Worm (Caenorhabditis elegans) whole organism, L1 larva: ENCODE results near the gene F58E6.11.

Source experiments
- C04F5.9 ChIP-seq: sonication (generic microtip); optimal IDR thresholded peaks from 2 replicates; lab custom pipeline; 2016; ENCODE audit warnings: missing genetic modification characterization, missing compliant biosample characterization
- aly-2 ChIP-seq: fragments of 150-350 bp; optimal IDR thresholded peaks from 2 replicates; lab custom pipeline; 2014; ENCODE audit warnings: missing biosample characterization, missing genetic modification characterization
- ceh-63 ChIP-seq: fragments of 200-800 bp; sonication (Bioruptor generic); optimal IDR thresholded peaks from 2 replicates; lab custom pipeline; 2018; ENCODE audit warnings: mild to moderate bottlenecking, missing genetic modification characterization, missing compliant biosample characterization
- ceh-82 ChIP-seq, 3 experiments: fragments of 150-350 bp in 1 of 3; sonication (generic microtip) in 2 of 3; optimal IDR thresholded peaks; 2 replicates each; lab custom pipeline; 2014 to 2017; ENCODE audit warnings: missing biosample characterization in 3 of 3, missing genetic modification characterization in 3 of 3
- ces-1 ChIP-seq: fragments of 150-350 bp; optimal IDR thresholded peaks from 2 replicates; lab custom pipeline; 2014; ENCODE audit warnings: missing biosample characterization, missing genetic modification reagents, missing genetic modification characterization
- dsc-1 ChIP-seq: sonication (generic microtip); optimal IDR thresholded peaks from 2 replicates; lab custom pipeline; 2016; ENCODE audit warnings: mild to moderate bottlenecking, missing genetic modification characterization, missing compliant biosample characterization
- efl-1 ChIP-seq, 4 experiments: fragments of 150-350 bp; optimal IDR thresholded peaks in 3 of 4; peaks in 1 of 4; 1 replicate in 1 of 4; 2 replicates in 3 of 4; lab custom pipeline; 2014; ENCODE audit warnings: missing biosample characterization in 2 of 4, missing genetic modification characterization in 2 of 4, missing genetic modification reagents in 2 of 4
- egl-13 ChIP-seq: sonication (generic microtip); optimal IDR thresholded peaks from 2 replicates; lab custom pipeline; 2016; ENCODE audit warnings: missing genotype, missing genetic modification reagents, missing genetic modification characterization, missing compliant biosample characterization
- egl-27 ChIP-seq, 2 experiments: fragments of 150-350 bp in 1 of 2; sonication (generic microtip); optimal IDR thresholded peaks; 3 replicates each; lab custom pipeline; 2017 to 2018; ENCODE audit warnings: missing biosample characterization in 2 of 2, missing genetic modification characterization in 2 of 2, missing genetic modification reagents in 2 of 2
- elt-3 ChIP-seq, 6 experiments: fragments of 150-350 bp in 1 of 6; sonication (generic microtip); optimal IDR thresholded peaks; 2 replicates each; lab custom pipeline; 2017 to 2018; ENCODE audit warnings: missing biosample characterization in 6 of 6, missing genetic modification characterization in 6 of 6, inconsistent platforms in 1 of 6
- fkh-10 ChIP-seq: sonication (generic microtip); optimal IDR thresholded peaks from 2 replicates; lab custom pipeline; 2017; ENCODE audit warnings: missing biosample characterization, missing genetic modification reagents, missing genetic modification characterization
- fkh-8 ChIP-seq: sonication (generic microtip); optimal IDR thresholded peaks from 2 replicates; lab custom pipeline; 2016; ENCODE audit warnings: mild to moderate bottlenecking, missing genetic modification characterization, missing compliant biosample characterization
- grh-1 ChIP-seq: fragments of 200-800 bp; sonication (Bioruptor generic); IDR thresholded peaks from 2 replicates; pipeline ENCODE4 v1.3.6; 2022; ENCODE audit warnings: missing genetic modification reagents, missing genetic modification characterization, missing compliant biosample characterization
- irx-1 ChIP-seq: sonication (generic microtip); optimal IDR thresholded peaks from 2 replicates; lab custom pipeline; 2016; ENCODE audit warnings: missing genetic modification characterization, missing compliant biosample characterization
- lin-14 ChIP-seq: fragments of 200-800 bp; sonication (Bioruptor generic); optimal IDR thresholded peaks from 2 replicates; lab custom pipeline; 2018; ENCODE audit warnings: mild to moderate bottlenecking, missing genetic modification characterization, moderate library complexity, missing compliant biosample characterization
- lin-39 ChIP-seq: fragments of 150-350 bp; optimal IDR thresholded peaks from 2 replicates; lab custom pipeline; 2014; ENCODE audit warnings: missing biosample characterization, missing genetic modification reagents, missing genetic modification characterization
- lsy-2 ChIP-seq, 2 experiments: fragments of 150-350 bp; optimal IDR thresholded peaks; 2 replicates each; lab custom pipeline; 2014; ENCODE audit warnings: missing biosample characterization in 2 of 2, missing genetic modification characterization in 2 of 2
- mep-1 ChIP-seq: fragments of 150-350 bp; optimal IDR thresholded peaks from 2 replicates; lab custom pipeline; 2014; ENCODE audit warnings: missing biosample characterization, missing genetic modification characterization
- nhr-11 ChIP-seq: fragments of 150-350 bp; optimal IDR thresholded peaks from 2 replicates; lab custom pipeline; 2014; ENCODE audit warnings: missing biosample characterization, missing genetic modification characterization
- nhr-47 ChIP-seq: sonication (generic microtip); optimal IDR thresholded peaks from 2 replicates; lab custom pipeline; 2016; ENCODE audit warnings: mild to moderate bottlenecking, missing genetic modification characterization, moderate library complexity, missing compliant biosample characterization
- nhr-71 ChIP-seq: sonication (generic microtip); optimal IDR thresholded peaks from 2 replicates; lab custom pipeline; 2016; ENCODE audit warnings: mild to moderate bottlenecking, missing genetic modification characterization, moderate library complexity, missing compliant biosample characterization
- nhr-90 ChIP-seq: sonication (generic microtip); optimal IDR thresholded peaks from 2 replicates; lab custom pipeline; 2016; ENCODE audit warnings: mild to moderate bottlenecking, missing genetic modification characterization, missing compliant biosample characterization; ENCODE audit not compliant: poor library complexity
- rnt-1 ChIP-seq: sonication (generic microtip); optimal IDR thresholded peaks from 2 replicates; lab custom pipeline; 2016; ENCODE audit warnings: mild to moderate bottlenecking, missing genetic modification characterization, moderate library complexity, missing compliant biosample characterization
- skn-1 ChIP-seq: fragments of 150-350 bp; optimal IDR thresholded peaks from 2 replicates; lab custom pipeline; 2014; ENCODE audit warnings: missing biosample characterization, missing genetic modification characterization
- snpc-4 ChIP-seq: fragments of 150-350 bp; optimal IDR thresholded peaks from 2 replicates; lab custom pipeline; 2014; ENCODE audit warnings: missing biosample characterization, missing genetic modification characterization
- snu-23 ChIP-seq: sonication (generic microtip); optimal IDR thresholded peaks from 2 replicates; lab custom pipeline; 2016; ENCODE audit warnings: missing genetic modification characterization, missing compliant biosample characterization
- swsn-7 ChIP-seq: sonication (generic microtip); optimal IDR thresholded peaks from 2 replicates; lab custom pipeline; 2016; ENCODE audit warnings: missing genetic modification characterization, missing compliant biosample characterization
- tbx-2 ChIP-seq: sonication (generic microtip); optimal IDR thresholded peaks from 2 replicates; lab custom pipeline; 2016; ENCODE audit warnings: missing genetic modification characterization, missing compliant biosample characterization
- unc-130 ChIP-seq: fragments of 150-350 bp; optimal IDR thresholded peaks from 2 replicates; lab custom pipeline; 2017; ENCODE audit warnings: missing biosample characterization, missing genetic modification characterization, inconsistent platforms
- unc-86 ChIP-seq: sonication (generic microtip); optimal IDR thresholded peaks from 2 replicates; lab custom pipeline; 2016; ENCODE audit warnings: missing genetic modification characterization, missing compliant biosample characterization
- vab-15 ChIP-seq: sonication (generic microtip); optimal IDR thresholded peaks from 2 replicates; lab custom pipeline; 2017; ENCODE audit warnings: missing genotype, mild to moderate bottlenecking, missing genetic modification characterization, missing compliant biosample characterization
- zag-1 ChIP-seq: fragments of 150-350 bp; optimal IDR thresholded peaks from 2 replicates; lab custom pipeline; 2014; ENCODE audit warnings: missing biosample characterization, missing genetic modification characterization
- zip-4 ChIP-seq: fragments of 200-800 bp; sonication (Bioruptor generic); optimal IDR thresholded peaks from 2 replicates; lab custom pipeline; 2018; ENCODE audit warnings: mild to moderate bottlenecking, missing genetic modification characterization, moderate library complexity, missing compliant biosample characterization
- ztf-4 ChIP-seq: fragments of 150-350 bp; optimal IDR thresholded peaks from 2 replicates; lab custom pipeline; 2014; ENCODE audit warnings: missing biosample characterization, missing genetic modification characterization

The F58E6.11 gene

DNA sequence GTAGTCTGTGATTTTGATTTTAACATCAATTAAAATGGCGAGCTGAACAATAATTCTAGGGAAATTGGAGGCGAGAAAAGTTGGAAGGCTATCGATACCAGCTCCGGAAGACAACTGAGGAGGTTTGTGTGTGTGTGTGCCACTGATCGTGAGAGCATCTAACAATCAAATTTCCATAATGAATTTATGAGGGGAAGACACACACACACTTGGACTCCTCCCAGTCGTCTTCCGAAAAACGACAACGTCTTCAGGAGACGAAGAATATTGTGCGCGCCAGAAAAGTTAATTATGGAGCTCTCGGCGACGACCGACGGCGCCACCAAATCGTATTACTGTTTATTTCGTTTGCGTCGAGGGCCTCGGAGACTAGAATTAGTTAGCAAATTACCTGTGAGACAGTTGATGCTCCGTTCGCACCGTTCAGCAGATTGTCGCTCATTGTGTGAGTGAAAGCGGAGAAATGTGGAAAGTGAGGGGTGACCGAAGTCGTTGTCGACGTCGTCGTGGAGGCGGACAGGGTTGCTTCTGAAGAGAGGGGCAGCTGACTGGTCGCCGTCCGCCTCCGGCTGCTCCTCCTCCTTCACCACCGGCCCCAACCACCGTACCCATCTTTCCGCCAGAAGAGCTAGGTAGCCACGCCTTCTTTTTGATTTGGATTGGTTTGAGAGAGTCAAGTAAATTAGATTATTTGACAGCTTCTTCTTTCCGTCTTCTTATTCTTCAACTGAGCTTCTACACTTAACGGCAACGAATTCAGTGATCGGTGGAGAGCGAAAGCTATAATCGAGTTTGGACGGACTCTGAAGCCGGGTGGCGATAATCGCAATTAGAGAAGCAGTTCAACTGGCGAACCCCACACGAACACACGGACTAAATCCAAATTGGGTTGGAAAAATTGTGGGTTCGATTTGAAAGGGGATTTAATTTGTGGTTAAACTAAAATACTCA lies 11.3 kb upstream of the F58E6.11 start, which contains the start of gene unc-42:
unc-42 (minus strand) TSS at position 564 of the 951 bp plus-strand sequence.
- no peak for TF ChIP-seq unc-86 (tag; lab: Kevin White, UChicago)
- TF ChIP-seq tbx-2 (tag; lab: Kevin White, UChicago): peak; percentile 35
- peak; percentile 30 for TF ChIP-seq nhr-71 (tag; lab: Kevin White, UChicago)
- peak; percentile 100 for TF ChIP-seq ces-1 (GFP tag; lab: Kevin White, UChicago)
- peak in 1 of 2 experiments; percentile 53 for TF ChIP-seq lsy-2 (tag; optimal IDR thresholded peaks at IDR 0.05; lab: Kevin White, UChicago)
- TF ChIP-seq rnt-1 (tag; lab: Kevin White, UChicago): no peak
- no peak for TF ChIP-seq elt-3 (tag; optimal IDR thresholded peaks at IDR 0.05; lab: Kevin White, UChicago)
- no peak for TF ChIP-seq irx-1 (tag; lab: Kevin White, UChicago)
- TF ChIP-seq swsn-7 (tag; lab: Kevin White, UChicago): peak; percentile 16
- TF ChIP-seq fkh-10 (GFP tag; lab: Kevin White, UChicago): peak; percentile 88
- TF ChIP-seq ceh-82 (tag; optimal IDR thresholded peaks at IDR 0.05; lab: Kevin White, UChicago): peak in 1 of 3 experiments; percentile 28
- TF ChIP-seq efl-1 (optimal IDR thresholded peaks at IDR 0.05; lab: Kevin White, UChicago): no peak
- peak in 1 of 2 experiments; percentile 76 for TF ChIP-seq efl-1 (GFP tag; optimal IDR thresholded peaks at IDR 0.05 in 1 of 2; lab: Kevin White, UChicago)
- peak; percentile 80 for TF ChIP-seq lin-14
- peak; percentile 50 for TF ChIP-seq nhr-47 (tag; lab: Kevin White, UChicago)

- no peak for TF ChIP-seq nhr-90 (tag; lab: Kevin White, UChicago)
- TF ChIP-seq nhr-47 (tag; lab: Kevin White, UChicago): no peak
- peak; percentile 97 for TF ChIP-seq ces-1 (GFP tag; lab: Kevin White, UChicago)
- no peak for TF ChIP-seq snpc-4 (tag; lab: Kevin White, UChicago)
- peak; percentile 34 for TF ChIP-seq fkh-10 (GFP tag; lab: Kevin White, UChicago)
- TF ChIP-seq efl-1 (optimal IDR thresholded peaks at IDR 0.05; lab: Kevin White, UChicago): no peak
- TF ChIP-seq efl-1 (GFP tag; optimal IDR thresholded peaks at IDR 0.05 in 1 of 2; lab: Kevin White, UChicago): peak in 1 of 2 experiments; percentile 58
- no peak for TF ChIP-seq ceh-82 (tag; optimal IDR thresholded peaks at IDR 0.05; lab: Kevin White, UChicago)
- TF ChIP-seq mep-1: no peak
- TF ChIP-seq lin-14: peak; percentile 22
- TF ChIP-seq tbx-2 (tag; lab: Kevin White, UChicago): no peak
- TF ChIP-seq snu-23 (GFP tag; lab: Kevin White, UChicago): no peak
Measured at ce11 chrV:9767941-9768340, 10.2 kb upstream of the F58E6.11 start.

- TF ChIP-seq vab-15: no peak
- TF ChIP-seq ztf-4: no peak
- TF ChIP-seq ceh-63 (GFP tag; lab: Kevin White, UChicago): no peak
- TF ChIP-seq egl-13 (tag; lab: Kevin White, UChicago): no peak
- peak; percentile 42 for TF ChIP-seq nhr-71 (tag; lab: Kevin White, UChicago)
- TF ChIP-seq lsy-2 (tag; optimal IDR thresholded peaks at IDR 0.05; lab: Kevin White, UChicago): peak; percentile 48 to 85
- TF ChIP-seq grh-1 (GFP tag; lab: Robert Waterston, UW): no peak
- TF ChIP-seq skn-1 (tag; lab: Kevin White, UChicago): no peak
- TF ChIP-seq swsn-7 (tag; lab: Kevin White, UChicago): peak; percentile 15
- TF ChIP-seq irx-1 (tag; lab: Kevin White, UChicago): no peak
- no peak for TF ChIP-seq nhr-11
- no peak for TF ChIP-seq snpc-4 (tag; lab: Kevin White, UChicago)
- no peak for TF ChIP-seq lin-39 (tag; lab: Kevin White, UChicago)
- no peak for TF ChIP-seq unc-86 (tag; lab: Kevin White, UChicago)
- TF ChIP-seq efl-1 (optimal IDR thresholded peaks at IDR 0.05; lab: Kevin White, UChicago): peak in 1 of 2 experiments; percentile 8
- TF ChIP-seq efl-1 (GFP tag; optimal IDR thresholded peaks at IDR 0.05 in 1 of 2; lab: Kevin White, UChicago): no peak
- TF ChIP-seq dsc-1 (tag; lab: Kevin White, UChicago): no peak
- TF ChIP-seq lin-14: peak; percentile 88
- no peak for TF ChIP-seq zip-4 (GFP tag; lab: Kevin White, UChicago)
- TF ChIP-seq nhr-90 (tag; lab: Kevin White, UChicago): no peak
- TF ChIP-seq nhr-47 (tag; lab: Kevin White, UChicago): peak; percentile 30
- TF ChIP-seq aly-2 (tag; lab: Kevin White, UChicago): no peak
- no peak for TF ChIP-seq C04F5.9 (tag; lab: Kevin White, UChicago)
- TF ChIP-seq zag-1 (tag; lab: Kevin White, UChicago): no peak
- peak; percentile 17 for TF ChIP-seq tbx-2 (tag; lab: Kevin White, UChicago)
- TF ChIP-seq ces-1 (GFP tag; lab: Kevin White, UChicago): peak; percentile 100
- no peak for TF ChIP-seq egl-27 (tag; optimal IDR thresholded peaks at IDR 0.05; lab: Kevin White, UChicago)
- TF ChIP-seq fkh-8 (tag; lab: Kevin White, UChicago): no peak
- TF ChIP-seq fkh-10 (GFP tag; lab: Kevin White, UChicago): peak; percentile 98
- TF ChIP-seq unc-130 (tag; lab: Kevin White, UChicago): no peak
Measured at ce11 chrV:9765622-9766021, 7.8 kb upstream of the F58E6.11 start.
